Fruit fly (Drosophila melanogaster): ENCODE measurements around the gene sun.

The sun gene

DNA sequence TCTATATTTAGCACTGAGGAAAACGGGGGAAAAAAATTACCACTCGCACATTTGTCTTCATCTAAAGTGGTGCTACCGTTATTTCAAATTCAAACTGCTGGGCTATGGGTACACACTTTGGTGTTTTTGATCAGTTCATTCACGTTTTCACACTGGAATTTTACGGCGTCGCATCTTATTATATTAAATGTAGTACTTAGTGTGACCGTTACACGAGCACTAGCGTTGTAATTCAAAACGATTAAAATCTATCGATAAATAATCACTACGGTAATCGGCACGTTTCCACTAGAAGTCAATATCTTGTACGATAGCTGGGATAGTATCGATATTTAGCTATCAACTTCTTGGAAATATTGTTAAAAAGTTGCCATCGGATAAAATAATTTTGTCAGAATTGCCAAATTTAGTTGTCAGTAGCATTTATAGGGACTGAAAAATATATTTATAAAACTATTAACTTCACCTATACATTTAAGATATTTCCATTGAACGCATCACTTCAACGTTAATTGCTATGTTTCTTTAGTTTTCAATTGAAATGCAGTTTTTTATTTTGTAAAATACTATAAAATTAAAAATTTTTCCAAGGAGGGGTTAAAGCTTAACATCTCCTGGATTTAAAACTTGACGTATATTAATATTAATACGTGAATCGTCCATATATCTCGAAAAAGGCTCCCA lies 8.7 kb upstream of the sun start, which contains the start of the genes CG46440 and Myb (continued):
- TF ChIP-seq svp (GFP tag) (peak; percentile 5), fkh (GFP tag; optimal IDR thresholded peaks at IDR 0.05) (no peak), CG6808 (GFP tag; optimal IDR thresholded peaks at IDR 0.05) (no peak), CG8119 (GFP tag; IDR thresholded peaks at IDR 0.05) (no peak), acj6 (GFP tag; optimal IDR thresholded peaks at IDR 0.05) (no peak), achi (GFP tag; optimal IDR thresholded peaks at IDR 0.05) (no peak), Eip78C (GFP tag) (peak; percentile 1), fd85E (GFP tag; optimal IDR thresholded peaks at IDR 0.05) (no peak), CG1621 (tag; optimal IDR thresholded peaks at IDR 0.05) (no peak), Sox15 (GFP tag; optimal IDR thresholded peaks at IDR 0.05) (no peak), cyc (GFP tag; optimal IDR thresholded peaks at IDR 0.05) (no peak)

DNA sequence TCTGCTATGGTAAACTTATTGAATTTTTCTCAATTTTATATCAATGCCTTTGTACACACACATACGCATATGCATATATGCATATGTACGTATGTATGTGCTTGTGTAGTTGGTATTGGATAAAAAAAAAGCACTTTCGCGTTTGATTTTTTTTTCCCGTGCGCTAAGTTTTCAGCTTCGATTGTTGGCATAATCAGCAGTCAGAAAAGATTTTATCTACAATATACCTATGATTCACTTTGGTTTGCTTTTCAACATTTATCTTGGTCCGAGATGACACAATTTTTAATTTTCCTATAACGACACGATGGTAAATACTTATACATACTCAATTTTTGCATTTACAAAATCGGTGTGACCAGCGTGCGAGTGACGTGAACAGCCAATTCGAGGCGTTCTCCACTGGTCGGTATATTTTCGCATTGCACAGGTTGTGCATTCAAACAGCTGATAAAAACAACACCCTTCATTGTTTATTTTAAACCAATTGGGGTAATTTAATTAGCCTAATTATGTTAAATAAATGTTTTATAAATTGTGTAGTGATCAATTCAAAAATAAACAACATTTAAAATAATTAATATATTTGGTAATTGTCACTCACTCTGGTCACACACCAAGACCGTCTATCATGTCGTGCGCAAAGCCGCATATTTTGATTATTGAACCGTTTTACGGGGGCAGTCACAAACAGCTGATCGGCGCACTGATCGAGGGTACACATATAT lies 3.9 kb upstream of the sun start, which contains the start of the genes UBL3 and CG15914:
Gene UBL3 (minus strand): TSS at position 361 of the 728 bp plus-strand sequence.
Gene CG15914 (plus strand): TSS at position 607 of the 728 bp plus-strand sequence.
- peak; percentile 82 for TF ChIP-seq Eip78C (GFP tag)
- no peak for TF ChIP-seq spab (GFP tag; optimal IDR thresholded peaks at IDR 0.05)
- no peak for TF ChIP-seq CG11902 (GFP tag; optimal IDR thresholded peaks at IDR 0.05)
- peak; percentile 16 for TF ChIP-seq Eip75B (GFP tag; optimal IDR thresholded peaks at IDR 0.05)
- TF ChIP-seq topi (GFP tag; optimal IDR thresholded peaks at IDR 0.05): peak; percentile 1
- no peak for TF ChIP-seq Met (GFP tag; optimal IDR thresholded peaks at IDR 0.05)
- TF ChIP-seq vri (GFP tag; optimal IDR thresholded peaks at IDR 0.05): peak; percentile 59
- no peak for TF ChIP-seq acj6 (GFP tag; optimal IDR thresholded peaks at IDR 0.05)
- TF ChIP-seq fkh (GFP tag; optimal IDR thresholded peaks at IDR 0.05): peak; percentile 59
- TF ChIP-seq CG3919 (GFP tag; optimal IDR thresholded peaks at IDR 0.05): no peak
- peak; percentile 19 for TF ChIP-seq fd85E (GFP tag; optimal IDR thresholded peaks at IDR 0.05)
- TF ChIP-seq ss (GFP tag; optimal IDR thresholded peaks at IDR 0.05): peak in 1 of 2 experiments; percentile 48
- TF ChIP-seq CG8119 (GFP tag; IDR thresholded peaks at IDR 0.05): no peak
- no peak for TF ChIP-seq CG1621 (tag; optimal IDR thresholded peaks at IDR 0.05)
- TF ChIP-seq fd59A (GFP tag; optimal IDR thresholded peaks at IDR 0.05): no peak
- no peak for TF ChIP-seq CG11762 (GFP tag; optimal IDR thresholded peaks at IDR 0.05; ENCODE audit: insufficient read depth)
- TF ChIP-seq CG32006 (GFP tag; optimal IDR thresholded peaks at IDR 0.05): no peak
- no peak for TF ChIP-seq Blimp-1 (GFP tag; optimal IDR thresholded peaks at IDR 0.05)
- peak; percentile 34 for TF ChIP-seq esn (GFP tag; optimal IDR thresholded peaks at IDR 0.05)
- no peak for TF ChIP-seq Hr38 (GFP tag; optimal IDR thresholded peaks at IDR 0.05)
- no peak for TF ChIP-seq CG8319 (GFP tag; optimal IDR thresholded peaks at IDR 0.05)
- TF ChIP-seq CG10669 (GFP tag; optimal IDR thresholded peaks at IDR 0.05): no peak
- TF ChIP-seq eg (GFP tag; IDR thresholded peaks at IDR 0.05): no peak
- no peak for TF ChIP-seq Hr4 (GFP tag; optimal IDR thresholded peaks at IDR 0.05)
- no peak for TF ChIP-seq salr (GFP tag; optimal IDR thresholded peaks at IDR 0.05)
- no peak for TF ChIP-seq CG3032 (tag; optimal IDR thresholded peaks at IDR 0.05)
- no peak for TF ChIP-seq CG6854 (GFP tag; optimal IDR thresholded peaks at IDR 0.05)
- TF ChIP-seq Ets96B (tag; optimal IDR thresholded peaks at IDR 0.05): no peak
- TF ChIP-seq CG15336 (GFP tag; IDR thresholded peaks at IDR 0.05): peak; percentile 11; the same call in 1 of the 2 replicates
- TF ChIP-seq lz (GFP tag; optimal IDR thresholded peaks at IDR 0.05): no peak
- TF ChIP-seq svp (GFP tag): peak; percentile 89
- no peak for TF ChIP-seq Ets21C (GFP tag; optimal IDR thresholded peaks at IDR 0.05)
- no peak for TF ChIP-seq Sox102F (GFP tag; optimal IDR thresholded peaks at IDR 0.05)
- TF ChIP-seq Eip93F (GFP tag; optimal IDR thresholded peaks at IDR 0.05): peak; percentile 66
- no peak for TF ChIP-seq CG6792 (GFP tag; optimal IDR thresholded peaks at IDR 0.05)
- TF ChIP-seq Smox (GFP tag; optimal IDR thresholded peaks at IDR 0.05): no peak
- TF ChIP-seq CG31627 (GFP tag; optimal IDR thresholded peaks at IDR 0.05): no peak
- TF ChIP-seq CG4318 (GFP tag; optimal IDR thresholded peaks at IDR 0.05): no peak
- no peak for TF ChIP-seq CG9139 (GFP tag; optimal IDR thresholded peaks at IDR 0.05)
- TF ChIP-seq CG7368 (GFP tag; optimal IDR thresholded peaks at IDR 0.05): no peak
- TF ChIP-seq CG11294 (GFP tag; IDR thresholded peaks at IDR 0.05): no peak
- no peak for TF ChIP-seq Sox14 (GFP tag; optimal IDR thresholded peaks at IDR 0.05)
- TF ChIP-seq Hr39 (GFP tag; optimal IDR thresholded peaks at IDR 0.05): no peak

Data from whole organism, prepupa.